Fruit fly (Drosophila melanogaster) whole organism, adult: ENCODE data around the gene Spn85F.

ENCODE experiments used
- CG11617 ChIP-seq: fragments of 200-800 bp; sonication (Bioruptor generic); optimal IDR thresholded peaks from 2 replicates; lab custom pipeline; 2017; ENCODE audit warnings: mild to moderate bottlenecking, missing biosample characterization, missing genetic modification reagents, missing genetic modification characterization
- CG12768 ChIP-seq: fragments of 200-800 bp; sonication (Bioruptor generic); optimal IDR thresholded peaks from 2 replicates; lab custom pipeline; 2017; ENCODE audit warnings: missing biosample characterization, missing genetic modification characterization, mild to moderate bottlenecking, moderate library complexity, missing genetic modification reagents
- CG14711 ChIP-seq: fragments of 200-800 bp; sonication (Bioruptor generic); optimal IDR thresholded peaks from 2 replicates; lab custom pipeline; 2018; ENCODE audit warnings: missing biosample characterization, mild to moderate bottlenecking, missing genetic modification characterization, moderate library complexity
- CG1620 ChIP-seq: fragments of 200-800 bp; sonication (Bioruptor generic); optimal IDR thresholded peaks from 2 replicates; lab custom pipeline; 2016; ENCODE audit warnings: missing biosample characterization, missing genetic modification characterization
- CG33017 ChIP-seq: fragments of 200-800 bp; sonication (Bioruptor generic); optimal IDR thresholded peaks from 2 replicates; lab custom pipeline; 2018; ENCODE audit warnings: missing biosample characterization, mild to moderate bottlenecking, missing genetic modification characterization, moderate library complexity
- CG5204 ChIP-seq: fragments of 200-800 bp; sonication (Bioruptor generic); optimal IDR thresholded peaks from 2 replicates; lab custom pipeline; 2016; ENCODE audit warnings: missing biosample characterization, missing genetic modification characterization
- CG7045 ChIP-seq: fragments of 200-800 bp; sonication (Bioruptor generic); optimal IDR thresholded peaks from 2 replicates; lab custom pipeline; 2017; ENCODE audit warnings: missing biosample characterization, mild to moderate bottlenecking, missing genetic modification characterization
- CG7101 ChIP-seq: fragments of 200-800 bp; sonication (Bioruptor generic); optimal IDR thresholded peaks from 2 replicates; lab custom pipeline; 2018; ENCODE audit warnings: missing biosample characterization, mild to moderate bottlenecking, missing genetic modification characterization, moderate library complexity
- Clk ChIP-seq: fragments of 200-800 bp; sonication (Bioruptor generic); optimal IDR thresholded peaks from 2 replicates; lab custom pipeline; 2017; ENCODE audit warnings: missing biosample characterization, missing genetic modification characterization
- Crg-1 ChIP-seq: fragments of 200-800 bp; sonication (Bioruptor generic); optimal IDR thresholded peaks from 2 replicates; lab custom pipeline; 2016; ENCODE audit warnings: missing biosample characterization, missing genetic modification characterization
- Hr96 ChIP-seq: fragments of 200-800 bp; sonication (Bioruptor generic); optimal IDR thresholded peaks from 2 replicates; lab custom pipeline; 2016; ENCODE audit warnings: missing biosample characterization, missing genetic modification characterization
- Mnt ChIP-seq: fragments of 200-800 bp; sonication (Bioruptor generic); optimal IDR thresholded peaks from 2 replicates; lab custom pipeline; 2016; ENCODE audit warnings: missing biosample characterization, mild to moderate bottlenecking, missing genetic modification characterization
- bab1 ChIP-seq: fragments of 200-800 bp; sonication (Bioruptor generic); optimal IDR thresholded peaks from 3 replicates; lab custom pipeline; 2019; ENCODE audit warnings: missing biosample characterization, mild to moderate bottlenecking, missing genetic modification characterization, moderate library complexity
- cic ChIP-seq: fragments of 200-800 bp; sonication (Bioruptor generic); optimal IDR thresholded peaks from 2 replicates; lab custom pipeline; 2017; ENCODE audit warnings: missing biosample characterization, mild to moderate bottlenecking, missing genetic modification characterization, moderate library complexity
- cnc ChIP-seq, 2 experiments: fragments of >200 bp; optimal IDR thresholded peaks; 2 replicates each; lab custom pipeline; 2017
- kay ChIP-seq: fragments of 200-800 bp; sonication (Bioruptor generic); peaks from one replicate; lab custom pipeline; 2016; ENCODE audit warnings: missing biosample characterization, missing genetic modification characterization, borderline replicate concordance
- ovo ChIP-seq: fragments of 200-800 bp; sonication (Bioruptor generic); optimal IDR thresholded peaks from 2 replicates; lab custom pipeline; 2016; ENCODE audit warnings: missing biosample characterization, missing genetic modification characterization
- pad ChIP-seq: fragments of 200-800 bp; sonication (Bioruptor generic); optimal IDR thresholded peaks from 3 replicates; lab custom pipeline; 2017; ENCODE audit warnings: missing biosample characterization, missing genetic modification characterization, mild to moderate bottlenecking, moderate library complexity, missing genetic modification reagents
- tj ChIP-seq: fragments of 200-800 bp; sonication (Bioruptor generic); optimal IDR thresholded peaks from 3 replicates; lab custom pipeline; 2017; ENCODE audit warnings: missing biosample characterization, mild to moderate bottlenecking, missing genetic modification characterization, moderate library complexity
- toe ChIP-seq: fragments of 200-800 bp; sonication (Bioruptor generic); optimal IDR thresholded peaks from 2 replicates; lab custom pipeline; 2016; ENCODE audit warnings: missing biosample characterization, missing genetic modification characterization

The Spn85F gene

DNA sequence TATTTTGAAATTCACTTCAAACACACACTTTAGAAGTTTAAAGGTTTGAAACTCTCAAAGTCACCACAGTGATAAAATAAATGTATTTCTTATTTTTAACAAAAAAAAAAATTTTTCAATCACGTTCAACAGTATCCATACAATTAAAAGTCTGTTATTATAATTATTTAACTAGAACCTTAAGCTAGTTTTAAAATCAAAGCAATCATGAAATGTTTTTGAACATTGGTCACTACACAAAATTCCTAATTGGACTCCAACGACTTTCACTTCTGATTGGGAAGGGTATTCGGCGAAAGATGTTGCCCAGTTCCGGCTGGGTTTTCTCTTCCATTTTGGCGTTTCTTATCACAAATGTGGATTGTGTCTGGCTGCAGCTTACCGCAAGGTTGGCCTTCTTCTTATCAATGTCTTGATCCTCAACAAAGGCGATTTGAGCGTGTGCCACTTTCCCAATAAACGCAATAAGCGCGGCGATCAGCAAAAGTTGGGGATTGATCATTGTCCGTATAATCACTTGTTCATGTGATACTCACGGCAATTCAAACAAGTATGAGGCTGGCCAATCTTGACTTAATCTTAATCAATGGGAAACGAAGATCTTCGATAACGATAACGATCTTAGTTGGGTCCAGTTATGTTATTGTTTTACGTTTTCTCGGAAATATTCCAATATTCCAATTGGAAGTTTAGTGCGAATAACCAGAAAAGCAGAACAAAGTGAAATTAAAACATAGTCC lies 51.2 kb downstream of the Spn85F start:
- TF ChIP-seq Mnt (GFP tag; lab: Kevin White, UChicago): peak; percentile 4
- peak; percentile 5 for TF ChIP-seq pad
- peak; percentile 10 for TF ChIP-seq bab1 (GFP tag; lab: Kevin White, UChicago)
- TF ChIP-seq CG12768: peak; percentile 9
- no peak for TF ChIP-seq CG33017 (tag; lab: Kevin White, UChicago)
- TF ChIP-seq CG7045 (GFP tag; lab: Kevin White, UChicago): no peak
- peak; percentile 56 for TF ChIP-seq CG11617 (GFP tag; lab: Kevin White, UChicago)
- peak; percentile 38 for TF ChIP-seq CG7101 (tag; lab: Kevin White, UChicago)

- TF ChIP-seq bab1 (GFP tag; lab: Kevin White, UChicago): no peak
- no peak for TF ChIP-seq CG1620 (GFP tag; lab: Kevin White, UChicago)
- no peak for TF ChIP-seq Hr96 (GFP tag; lab: Kevin White, UChicago)
- TF ChIP-seq Crg-1: no peak
- TF ChIP-seq toe (GFP tag; lab: Kevin White, UChicago): no peak
- no peak for TF ChIP-seq tj (GFP tag; lab: Kevin White, UChicago)
- TF ChIP-seq CG14711 (tag; lab: Kevin White, UChicago): no peak
- TF ChIP-seq CG33017 (tag; lab: Kevin White, UChicago): no peak
- TF ChIP-seq CG7045 (GFP tag; lab: Kevin White, UChicago): no peak
- TF ChIP-seq CG12768: no peak
- TF ChIP-seq Clk (GFP tag; lab: Kevin White, UChicago): no peak
- no peak for TF ChIP-seq CG7101 (tag; lab: Kevin White, UChicago)
- no peak for TF ChIP-seq kay (GFP tag; lab: Kevin White, UChicago)
- no peak for TF ChIP-seq CG5204
- TF ChIP-seq cnc (optimal IDR thresholded peaks at IDR 0.05; lab: Kevin White, UChicago): no peak
- no peak for TF ChIP-seq Mnt (GFP tag; lab: Kevin White, UChicago)
Measured at dm6 chr3R:10048775-10048841, 51.6 kb downstream of the Spn85F start, which contains the start of gene CG12811. TSS of gene CG12811 (minus strand) at chr3R:10048797.

dm6 chr3R:10048842-10049527 lies 52.0 kb downstream of the Spn85F start, which contains the start of gene ohgt:
TSS of gene ohgt (plus strand) at chr3R:10049199.
- TF ChIP-seq CG12768 (peak; percentile 10), CG33017 (tag; lab: Kevin White, UChicago) (no peak), CG11617 (GFP tag; lab: Kevin White, UChicago) (peak; percentile 20), CG7101 (tag; lab: Kevin White, UChicago) (no peak), CG5204 (no peak), CG7045 (GFP tag; lab: Kevin White, UChicago) (no peak), cic (GFP tag; lab: Kevin White, UChicago) (no peak), kay (GFP tag; lab: Kevin White, UChicago) (no peak), ovo (peak; percentile 7), Clk (GFP tag; lab: Kevin White, UChicago) (no peak), CG14711 (tag; lab: Kevin White, UChicago) (no peak), tj (GFP tag; lab: Kevin White, UChicago) (no peak), Mnt (GFP tag; lab: Kevin White, UChicago) (peak; percentile 23), Hr96 (GFP tag; lab: Kevin White, UChicago) (no peak), bab1 (GFP tag; lab: Kevin White, UChicago) (peak; percentile 28), pad (no peak), toe (GFP tag; lab: Kevin White, UChicago) (no peak), cnc (optimal IDR thresholded peaks at IDR 0.05; lab: Kevin White, UChicago) (no peak), CG1620 (GFP tag; lab: Kevin White, UChicago) (peak; percentile 45), Crg-1 (peak; percentile 35)
